Worm (Caenorhabditis elegans): ENCODE results near the gene F36G9.15.

DNA sequence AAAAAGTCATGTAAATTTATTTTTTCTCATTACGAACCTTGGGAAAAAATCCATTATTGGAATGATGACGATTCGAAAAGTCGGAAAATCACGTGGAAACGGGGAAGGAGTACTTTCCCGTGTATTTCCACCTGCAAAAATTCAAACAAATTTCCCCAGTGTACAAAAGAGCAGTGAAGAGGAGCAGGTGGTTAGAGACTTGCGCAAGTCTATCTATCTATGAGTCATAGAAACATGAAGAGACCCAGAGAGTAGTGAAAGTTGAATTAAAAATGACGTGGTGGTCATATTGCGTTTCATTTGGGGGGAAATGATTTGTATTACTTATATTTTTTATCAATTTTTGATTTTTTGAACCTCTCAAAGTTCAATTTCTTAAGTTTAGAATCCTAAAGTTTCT, 12.5 kb upstream of the F36G9.15 start, which contains the start of gene nhr-50:
- TF ChIP-seq him-1 (tag; optimal IDR thresholded peaks at IDR 0.05), result no peak
- no peak for TF ChIP-seq dao-5 (tag; optimal IDR thresholded peaks at IDR 0.05)

All from whole organism, L4/young adult.